Fruit fly (Drosophila melanogaster) whole organism, embryonic: ENCODE data around the gene Mtpalpha.

ENCODE experiments used
- ATbp ChIP-seq: fragments of 200-800 bp; sonication (Bioruptor generic); optimal IDR thresholded peaks from 2 replicates; lab custom pipeline; 2017; ENCODE audit warnings: missing biosample characterization, mild to moderate bottlenecking, missing genetic modification characterization, missing genetic modification reagents
- Abd-B ChIP-seq: fragments of 200-800 bp; sonication (Bioruptor generic); optimal IDR thresholded peaks from 2 replicates; lab custom pipeline; 2018; ENCODE audit warnings: missing biosample characterization, mild to moderate bottlenecking, missing genetic modification characterization, moderate library complexity
- BEAF-32 ChIP-seq: fragments of 200-800 bp; sonication (Bioruptor generic); optimal IDR thresholded peaks from 3 replicates; lab custom pipeline; 2017; ENCODE audit warnings: missing biosample characterization, missing genetic modification characterization, mild to moderate bottlenecking, moderate library complexity, missing genetic modification reagents
- Bgb ChIP-seq: fragments of 200-800 bp; sonication (Bioruptor generic); IDR thresholded peaks from 2 replicates; pipeline ENCODE4 v1.3.6; 2022; ENCODE audit warnings: missing biosample characterization, missing genetic modification characterization; ENCODE audit not compliant: partially characterized antibody
- CG10321 ChIP-seq: fragments of 200-800 bp; sonication (Bioruptor generic); IDR thresholded peaks from 2 replicates; pipeline ENCODE4 v1.3.6; 2022; ENCODE audit warnings: missing biosample characterization, missing genetic modification characterization
- CG10543 ChIP-seq: fragments of 200-800 bp; sonication (Bioruptor generic); optimal IDR thresholded peaks from 3 replicates; lab custom pipeline; 2017; ENCODE audit warnings: missing biosample characterization, mild to moderate bottlenecking, missing genetic modification characterization, moderate library complexity
- CG14860 ChIP-seq: fragments of 200-800 bp; sonication (Bioruptor generic); IDR thresholded peaks from 3 replicates; pipeline ENCODE4 v1.3.6; 2022; ENCODE audit warnings: missing biosample characterization, missing genetic modification characterization; ENCODE audit not compliant: partially characterized antibody
- CG17385 ChIP-seq: fragments of 200-800 bp; sonication (Bioruptor generic); optimal IDR thresholded peaks from 3 replicates; lab custom pipeline; 2018; ENCODE audit warnings: missing biosample characterization, mild to moderate bottlenecking, missing genetic modification characterization
- CG1832 ChIP-seq: fragments of 200-800 bp; sonication (Bioruptor generic); optimal IDR thresholded peaks from 2 replicates; lab custom pipeline; 2017; ENCODE audit warnings: missing biosample characterization, mild to moderate bottlenecking, missing genetic modification characterization, inconsistent platforms
- CG2678 ChIP-seq: fragments of 200-800 bp; sonication (Bioruptor generic); optimal IDR thresholded peaks from 3 replicates; lab custom pipeline; 2019; ENCODE audit warnings: missing biosample characterization, mild to moderate bottlenecking, missing genetic modification characterization, moderate library complexity
- CG2889 ChIP-seq: fragments of 200-800 bp; sonication (Bioruptor generic); IDR thresholded peaks from 3 replicates; pipeline ENCODE4 v1.3.6; 2022; ENCODE audit warnings: missing biosample characterization, missing genetic modification characterization
- CG31441 ChIP-seq: fragments of 200-800 bp; sonication (Bioruptor generic); IDR thresholded peaks from 2 replicates; pipeline ENCODE4 v1.3.6; 2022; ENCODE audit warnings: missing biosample characterization, missing genetic modification characterization
- CG4360 ChIP-seq: fragments of 200-800 bp; sonication (Bioruptor generic); IDR thresholded peaks from 2 replicates; pipeline ENCODE4 v1.3.6; 2022; ENCODE audit warnings: missing biosample characterization, missing genetic modification characterization
- CG6689 ChIP-seq: fragments of 200-800 bp; sonication (Bioruptor generic); IDR thresholded peaks from 2 replicates; pipeline ENCODE4 v1.3.6; 2022; ENCODE audit warnings: missing biosample characterization, missing genetic modification characterization
- CG7271 ChIP-seq: fragments of 200-800 bp; sonication (Bioruptor generic); optimal IDR thresholded peaks from 2 replicates; lab custom pipeline; 2018; ENCODE audit warnings: missing biosample characterization, mild to moderate bottlenecking, missing genetic modification characterization, moderate library complexity
- CG8478 ChIP-seq: fragments of >200 bp; optimal IDR thresholded peaks from 2 replicates; lab custom pipeline; 2018
- CG9727 ChIP-seq: fragments of 200-800 bp; sonication (Bioruptor generic); optimal IDR thresholded peaks from 3 replicates; lab custom pipeline; 2017; ENCODE audit warnings: missing biosample characterization, mild to moderate bottlenecking, missing genetic modification characterization
- CG9932 ChIP-seq: fragments of 200-800 bp; sonication (Bioruptor generic); IDR thresholded peaks from 2 replicates; pipeline ENCODE4 v1.3.6; 2022; ENCODE audit warnings: missing biosample characterization, missing genetic modification characterization
- CTCF ChIP-seq: fragments of 200-800 bp; sonication (Bioruptor generic); optimal IDR thresholded peaks from 2 replicates; lab custom pipeline; 2017; ENCODE audit warnings: missing biosample characterization, mild to moderate bottlenecking, missing genetic modification characterization, moderate library complexity
- Dbx ChIP-seq: fragments of 200-800 bp; sonication (Bioruptor generic); IDR thresholded peaks from 3 replicates; pipeline ENCODE4 v1.3.6; 2022; ENCODE audit warnings: missing biosample characterization, missing genetic modification characterization
- Dek ChIP-seq: fragments of 200-800 bp; sonication (Bioruptor generic); optimal IDR thresholded peaks from 3 replicates; lab custom pipeline; 2019; ENCODE audit warnings: missing biosample characterization, mild to moderate bottlenecking, missing genetic modification characterization, moderate library complexity
- Dip2 ChIP-seq: fragments of 200-800 bp; sonication (Bioruptor generic); IDR thresholded peaks from 2 replicates; pipeline ENCODE4 v1.3.6; 2022; ENCODE audit warnings: missing biosample characterization, missing genetic modification characterization
- E2f2 ChIP-seq: fragments of 200-800 bp; sonication (Bioruptor generic); IDR thresholded peaks from 2 replicates; pipeline ENCODE4 v1.3.6; 2022; ENCODE audit warnings: missing biosample characterization, missing genetic modification characterization
- Elba2 ChIP-seq: fragments of 200-800 bp; sonication (Bioruptor generic); optimal IDR thresholded peaks from 3 replicates; lab custom pipeline; 2016; ENCODE audit warnings: missing biosample characterization, missing genetic modification characterization
- HLH3B ChIP-seq: fragments of 200-800 bp; sonication (Bioruptor generic); IDR thresholded peaks from 2 replicates; pipeline ENCODE4 v1.3.6; 2022; ENCODE audit warnings: missing biosample characterization, missing genetic modification characterization
- Hr51 ChIP-seq, 2 experiments: fragments of 200-800 bp; sonication (Bioruptor generic); optimal IDR thresholded peaks; 2 replicates in 1 of 2; 3 replicates in 1 of 2; lab custom pipeline; 2016 to 2018; ENCODE audit warnings: missing biosample characterization in 2 of 2, missing genetic modification characterization in 2 of 2, mild to moderate bottlenecking in 1 of 2, moderate library complexity in 1 of 2
- Med ChIP-seq: fragments of 200-800 bp; sonication (Bioruptor generic); peaks from one replicate; lab custom pipeline; 2016; ENCODE audit warnings: missing biosample characterization, missing genetic modification characterization, mild to moderate bottlenecking, inconsistent platforms, moderate library complexity
- Sry-δ ChIP-seq: fragments of 200-800 bp; sonication (Bioruptor generic); optimal IDR thresholded peaks from 2 replicates; lab custom pipeline; 2016; ENCODE audit warnings: missing biosample characterization, missing genetic modification characterization
- Trl ChIP-seq, 3 experiments: fragments of >200 bp in 2 of 3; fragments of 200-800 bp in 1 of 3; sonication (Bioruptor generic) in 1 of 3; optimal IDR thresholded peaks; 2 replicates in 1 of 3; 3 replicates in 2 of 3; lab custom pipeline; 2016 to 2017; ENCODE audit warnings: missing biosample characterization in 1 of 3, missing genetic modification characterization in 1 of 3
- Xrp1 ChIP-seq: fragments of 200-800 bp; sonication (Bioruptor generic); IDR thresholded peaks from 2 replicates; pipeline ENCODE4 v1.3.6; 2022; ENCODE audit warnings: missing biosample characterization, missing genetic modification characterization
- amos ChIP-seq: fragments of 200-800 bp; sonication (Bioruptor generic); IDR thresholded peaks from 2 replicates; pipeline ENCODE4 v1.3.6; 2022; ENCODE audit warnings: missing biosample characterization, missing genetic modification characterization; ENCODE audit not compliant: partially characterized antibody
- crc ChIP-seq: fragments of 200-800 bp; sonication (Bioruptor generic); optimal IDR thresholded peaks from 2 replicates; lab custom pipeline; 2016; ENCODE audit warnings: missing biosample characterization, missing genetic modification characterization
- croc ChIP-seq: fragments of 200-800 bp; sonication (Bioruptor generic); conservative IDR thresholded peaks from 3 replicates; pipeline ENCODE4 v1.3.6; 2022; ENCODE audit warnings: missing biosample characterization, missing genetic modification characterization
- crol ChIP-seq: fragments of 200-800 bp; sonication (Bioruptor generic); IDR thresholded peaks from 2 replicates; pipeline ENCODE4 v1.3.6; 2022; ENCODE audit warnings: missing biosample characterization, missing genetic modification characterization
- crp ChIP-seq, 2 experiments: fragments of 200-800 bp; sonication (Bioruptor generic); optimal IDR thresholded peaks; 2 replicates in 1 of 2; 3 replicates in 1 of 2; lab custom pipeline; 2017; ENCODE audit warnings: missing biosample characterization in 2 of 2, missing genetic modification characterization in 2 of 2, mild to moderate bottlenecking in 1 of 2, moderate library complexity in 1 of 2
- gro ChIP-seq: fragments of 200-800 bp; sonication (Bioruptor generic); optimal IDR thresholded peaks from 2 replicates; lab custom pipeline; 2016; ENCODE audit warnings: missing biosample characterization, missing genetic modification characterization
- gsb ChIP-seq: fragments of 200-800 bp; sonication (Bioruptor generic); IDR thresholded peaks from 2 replicates; pipeline ENCODE4 v1.3.6; 2022; ENCODE audit warnings: missing biosample characterization, missing genetic modification characterization
- hkb ChIP-seq, 2 experiments: fragments of 200-800 bp in 1 of 2; fragments of >200 bp in 1 of 2; sonication (Bioruptor generic) in 1 of 2; IDR thresholded peaks in 1 of 2; optimal IDR thresholded peaks in 1 of 2; 2 replicates each; pipeline versions ENCODE4 v1.3.6 to Lab custom; 2017 to 2022; ENCODE audit warnings: missing biosample characterization in 1 of 2, missing genetic modification characterization in 1 of 2
- ind ChIP-seq: fragments of 200-800 bp; sonication (Bioruptor generic); optimal IDR thresholded peaks from 3 replicates; lab custom pipeline; 2016; ENCODE audit warnings: missing biosample characterization, missing genetic modification characterization
- lola ChIP-seq, 3 experiments: fragments of >200 bp in 2 of 3; fragments of 200-800 bp in 1 of 3; sonication (Bioruptor generic) in 1 of 3; optimal IDR thresholded peaks; 2 replicates each; lab custom pipeline; 2017 to 2019; ENCODE audit warnings: missing biosample characterization in 3 of 3, missing genetic modification characterization in 3 of 3, mild to moderate bottlenecking in 1 of 3, moderate library complexity in 1 of 3
- mam ChIP-seq: fragments of 200-800 bp; sonication (Bioruptor generic); optimal IDR thresholded peaks from 3 replicates; lab custom pipeline; 2016; ENCODE audit warnings: missing biosample characterization, missing genetic modification characterization
- pfk ChIP-seq: fragments of 200-800 bp; sonication (Bioruptor generic); optimal IDR thresholded peaks from 2 replicates; lab custom pipeline; 2018; ENCODE audit warnings: missing biosample characterization, mild to moderate bottlenecking, missing genetic modification characterization, moderate library complexity
- pita ChIP-seq: fragments of 200-800 bp; sonication (Bioruptor generic); optimal IDR thresholded peaks from 2 replicates; lab custom pipeline; 2017; ENCODE audit warnings: missing biosample characterization, mild to moderate bottlenecking, missing genetic modification characterization
- sd ChIP-seq: fragments of 200-800 bp; sonication (Bioruptor generic); optimal IDR thresholded peaks from 3 replicates; lab custom pipeline; 2018; ENCODE audit warnings: missing biosample characterization, mild to moderate bottlenecking, missing genetic modification characterization, moderate library complexity
- sens-2 ChIP-seq: fragments of 200-800 bp; sonication (Bioruptor generic); IDR thresholded peaks from 2 replicates; pipeline ENCODE4 v1.3.6; 2022; ENCODE audit warnings: missing biosample characterization, missing genetic modification characterization
- unc-4 ChIP-seq: fragments of 200-800 bp; sonication (Bioruptor generic); IDR thresholded peaks from 2 replicates; pipeline ENCODE4 v1.3.6; 2022; ENCODE audit warnings: missing biosample characterization, missing genetic modification characterization; ENCODE audit not compliant: partially characterized antibody
- vfl ChIP-seq: fragments of 200-800 bp; sonication (Bioruptor generic); optimal IDR thresholded peaks from 2 replicates; lab custom pipeline; 2016; ENCODE audit warnings: missing biosample characterization, missing genetic modification characterization

Gene Mtpalpha

dm6 chr2L:9613006-9613690 lies 36.6 kb upstream of the Mtpalpha start, which contains the start of gene Trx2 (continued):
- TF ChIP-seq gro (GFP tag; lab: Kevin White, UChicago) (peak; percentile 56), ATbp (GFP tag; lab: Kevin White, UChicago) (no peak)

dm6 chr2L:9612654-9613005 lies 36.1 kb upstream of the Mtpalpha start:
- TF ChIP-seq crc (GFP tag; lab: Kevin White, UChicago) = no peak
- TF ChIP-seq pfk = no peak
- TF ChIP-seq CTCF (GFP tag; lab: Kevin White, UChicago) = peak; percentile 92
- peak; percentile 39 for TF ChIP-seq amos (GFP tag; lab: Robert Waterston, UW)
- no peak for TF ChIP-seq CG7271 (tag; lab: Kevin White, UChicago)
- TF ChIP-seq Xrp1 (GFP tag; lab: Robert Waterston, UW) = no peak
- TF ChIP-seq Bgb (GFP tag; lab: Robert Waterston, UW) = peak; percentile 30; the same call in 1 of the 2 replicates
- peak; percentile 25 for TF ChIP-seq pita (GFP tag; lab: Kevin White, UChicago)
- no peak for TF ChIP-seq CG4360 (GFP tag; lab: Robert Waterston, UW)
- TF ChIP-seq BEAF-32 (GFP tag; lab: Kevin White, UChicago) = no peak
- TF ChIP-seq hkb (optimal IDR thresholded peaks at IDR 0.05; lab: Kevin White, UChicago) = peak; percentile 70
- no peak for TF ChIP-seq hkb (GFP tag; IDR thresholded peaks at IDR 0.05; lab: Robert Waterston, UW)
- TF ChIP-seq lola (GFP tag; optimal IDR thresholded peaks at IDR 0.05; lab: Kevin White, UChicago) = no peak
- peak; percentile 1 for TF ChIP-seq Elba2 (GFP tag; lab: Kevin White, UChicago)
- peak; percentile 80 for TF ChIP-seq CG8478 (lab: Kevin White, UChicago)
- no peak for TF ChIP-seq CG10321
- TF ChIP-seq ind = no peak
- TF ChIP-seq CG2889 (GFP tag; lab: Robert Waterston, UW) = no peak
- TF ChIP-seq Trl (optimal IDR thresholded peaks at IDR 0.05; lab: Kevin White, UChicago) = no peak
- no peak for TF ChIP-seq Trl (GFP tag; optimal IDR thresholded peaks at IDR 0.05; lab: Kevin White, UChicago)
- TF ChIP-seq mam (GFP tag; lab: Kevin White, UChicago) = peak; percentile 4
- TF ChIP-seq vfl = no peak
- TF ChIP-seq E2f2 (GFP tag; lab: Robert Waterston, UW) = peak; percentile 78
- TF ChIP-seq Dip2 (GFP tag; lab: Robert Waterston, UW) = peak; percentile 94
- 0 out of 2 replicates have a peak, but pooled peaks have one; percentile 0 for TF ChIP-seq unc-4 (GFP tag; lab: Robert Waterston, UW)

- TF ChIP-seq crol (GFP tag; lab: Robert Waterston, UW) (peak; percentile 48; the same call in 1 of the 2 replicates), CG9932 (GFP tag; lab: Robert Waterston, UW) (no peak), Abd-B (peak; percentile 7), Med (peak; percentile 37), croc (GFP tag; lab: Robert Waterston, UW) (no peak), sens-2 (GFP tag; lab: Robert Waterston, UW) (no peak), CG9727 (GFP tag; lab: Kevin White, UChicago) (no peak), sd (peak; percentile 6), crp (GFP tag; optimal IDR thresholded peaks at IDR 0.05; lab: Kevin White, UChicago) (no peak), Dek (tag; lab: Kevin White, UChicago) (no peak), HLH3B (GFP tag; lab: Robert Waterston, UW) (no peak), CG10543 (GFP tag; lab: Kevin White, UChicago) (no peak), CG17385 (GFP tag; lab: Kevin White, UChicago) (no peak), Sry-δ (GFP tag; lab: Kevin White, UChicago) (no peak), Hr51 (GFP tag; optimal IDR thresholded peaks at IDR 0.05; lab: Kevin White, UChicago) (no peak), Dbx (GFP tag; lab: Robert Waterston, UW) (no peak), CG1832 (no peak), CG14860 (GFP tag; lab: Robert Waterston, UW) (no peak), CG2678 (tag; lab: Kevin White, UChicago) (no peak), CG31441 (GFP tag; lab: Robert Waterston, UW) (no peak), gsb (GFP tag; lab: Robert Waterston, UW) (no peak), CG6689 (GFP tag; lab: Robert Waterston, UW) (no peak)
Observed at dm6 chr2L:9609337-9609856, 32.8 kb upstream of the Mtpalpha start.
